Fruit fly (Drosophila melanogaster) whole organism, embryonic: ENCODE data around the gene CG11726.

Source experiments
- Atf-2 ChIP-seq: fragments of 200-800 bp; sonication (Bioruptor generic); optimal IDR thresholded peaks from 2 replicates; lab custom pipeline; 2016; ENCODE audit warnings: missing biosample characterization, missing genetic modification characterization
- CG1024 ChIP-seq: fragments of 200-800 bp; sonication (Bioruptor generic); IDR thresholded peaks from 2 replicates; pipeline ENCODE4 v1.3.6; 2022; ENCODE audit warnings: missing biosample characterization, missing genetic modification characterization
- CG10979 ChIP-seq: fragments of 200-800 bp; sonication (Bioruptor generic); optimal IDR thresholded peaks from 2 replicates; lab custom pipeline; 2018; ENCODE audit warnings: missing biosample characterization, mild to moderate bottlenecking, missing genetic modification characterization, moderate library complexity
- CG12942 ChIP-seq: fragments of 200-800 bp; sonication (Bioruptor generic); optimal IDR thresholded peaks from 3 replicates; lab custom pipeline; 2016; ENCODE audit warnings: missing biosample characterization, missing genetic modification characterization
- CG13296 ChIP-seq: fragments of 200-800 bp; sonication (Bioruptor generic); optimal IDR thresholded peaks from 3 replicates; lab custom pipeline; 2018; ENCODE audit warnings: missing biosample characterization, mild to moderate bottlenecking, missing genetic modification characterization
- CG17612 ChIP-seq: fragments of 200-800 bp; sonication (Bioruptor generic); IDR thresholded peaks from 2 replicates; pipeline ENCODE4 v1.3.6; 2022; ENCODE audit warnings: missing biosample characterization, missing genetic modification characterization
- CG17802 ChIP-seq: fragments of 200-800 bp; sonication (Bioruptor generic); optimal IDR thresholded peaks from 2 replicates; lab custom pipeline; 2018; ENCODE audit warnings: missing biosample characterization, mild to moderate bottlenecking, missing genetic modification characterization, moderate library complexity
- CG2120 ChIP-seq: fragments of 200-800 bp; sonication (Bioruptor generic); optimal IDR thresholded peaks from 3 replicates; lab custom pipeline; 2016; ENCODE audit warnings: missing biosample characterization, missing genetic modification characterization
- CG32532 ChIP-seq: fragments of 200-800 bp; sonication (Bioruptor generic); IDR thresholded peaks from 2 replicates; pipeline ENCODE4 v1.3.6; 2022; ENCODE audit warnings: missing biosample characterization, missing genetic modification characterization
- CG4328 ChIP-seq: fragments of 200-800 bp; sonication (Bioruptor generic); optimal IDR thresholded peaks from 3 replicates; lab custom pipeline; 2017; ENCODE audit warnings: missing biosample characterization, missing genetic modification reagents, missing genetic modification characterization
- CG7271 ChIP-seq: fragments of 200-800 bp; sonication (Bioruptor generic); optimal IDR thresholded peaks from 2 replicates; lab custom pipeline; 2018; ENCODE audit warnings: missing biosample characterization, mild to moderate bottlenecking, missing genetic modification characterization, moderate library complexity
- CHES-1-like ChIP-seq: fragments of 200-800 bp; sonication (Bioruptor generic); optimal IDR thresholded peaks from 2 replicates; lab custom pipeline; 2016; ENCODE audit warnings: missing biosample characterization, missing genetic modification characterization
- CrebB ChIP-seq: fragments of 200-800 bp; sonication (Bioruptor generic); optimal IDR thresholded peaks from 3 replicates; lab custom pipeline; 2018; ENCODE audit warnings: missing biosample characterization, mild to moderate bottlenecking, missing genetic modification characterization
- Dip2 ChIP-seq: fragments of 200-800 bp; sonication (Bioruptor generic); IDR thresholded peaks from 2 replicates; pipeline ENCODE4 v1.3.6; 2022; ENCODE audit warnings: missing biosample characterization, missing genetic modification characterization
- Doc3 ChIP-seq: fragments of 200-800 bp; sonication (Bioruptor generic); IDR thresholded peaks from 3 replicates; pipeline ENCODE4 v1.3.6; 2022; ENCODE audit warnings: missing biosample characterization, missing genetic modification characterization; ENCODE audit not compliant: partially characterized antibody
- Dp ChIP-seq: fragments of 200-800 bp; sonication (Bioruptor generic); optimal IDR thresholded peaks from 2 replicates; lab custom pipeline; 2018; ENCODE audit warnings: missing biosample characterization, mild to moderate bottlenecking, missing genetic modification characterization, moderate library complexity
- Ets65A ChIP-seq: fragments of 200-800 bp; sonication (Bioruptor generic); peaks from one replicate; lab custom pipeline; 2016; ENCODE audit warnings: missing biosample characterization, missing genetic modification characterization
- Fer1 ChIP-seq: fragments of 200-800 bp; sonication (Bioruptor generic); optimal IDR thresholded peaks from 2 replicates; lab custom pipeline; 2017; ENCODE audit warnings: missing biosample characterization, mild to moderate bottlenecking, missing genetic modification characterization
- Fer2 ChIP-seq: fragments of 200-800 bp; sonication (Bioruptor generic); optimal IDR thresholded peaks from 2 replicates; lab custom pipeline; 2018; ENCODE audit warnings: missing biosample characterization, mild to moderate bottlenecking, missing genetic modification characterization, moderate library complexity
- Hand ChIP-seq: fragments of 200-800 bp; sonication (Bioruptor generic); optimal IDR thresholded peaks from 2 replicates; lab custom pipeline; 2017; ENCODE audit warnings: mild to moderate bottlenecking, missing biosample characterization, missing genetic modification reagents, missing genetic modification characterization
- Hmx ChIP-seq: fragments of 200-800 bp; sonication (Bioruptor generic); optimal IDR thresholded peaks from 2 replicates; lab custom pipeline; 2016; ENCODE audit warnings: missing biosample characterization, missing genetic modification characterization
- Hsf ChIP-seq: fragments of 200-800 bp; sonication (Bioruptor generic); optimal IDR thresholded peaks from 3 replicates; lab custom pipeline; 2016; ENCODE audit warnings: missing biosample characterization, missing genetic modification characterization
- Meics ChIP-seq: fragments of 200-800 bp; sonication (Bioruptor generic); optimal IDR thresholded peaks from 2 replicates; lab custom pipeline; 2017; ENCODE audit warnings: missing biosample characterization, mild to moderate bottlenecking, missing genetic modification characterization
- Myb ChIP-seq: fragments of 200-800 bp; sonication (Bioruptor generic); optimal IDR thresholded peaks from 2 replicates; lab custom pipeline; 2016; ENCODE audit warnings: missing biosample characterization, missing genetic modification characterization
- Optix ChIP-seq: fragments of 200-800 bp; sonication (Bioruptor generic); IDR thresholded peaks from 3 replicates; pipeline ENCODE4 v1.3.6; 2022; ENCODE audit warnings: missing biosample characterization, missing genetic modification characterization
- Sry-β ChIP-seq: fragments of 200-800 bp; sonication (Bioruptor generic); optimal IDR thresholded peaks from 2 replicates; lab custom pipeline; 2018; ENCODE audit warnings: missing biosample characterization, mild to moderate bottlenecking, missing genetic modification characterization, moderate library complexity
- Taf1 ChIP-seq: fragments of 200-800 bp; sonication (Bioruptor generic); IDR thresholded peaks from 2 replicates; pipeline ENCODE4 v1.3.6; 2022; ENCODE audit warnings: missing biosample characterization, missing genetic modification characterization
- Trl ChIP-seq, 3 experiments: fragments of >200 bp in 2 of 3; fragments of 200-800 bp in 1 of 3; sonication (Bioruptor generic) in 1 of 3; optimal IDR thresholded peaks; 2 replicates in 1 of 3; 3 replicates in 2 of 3; lab custom pipeline; 2016 to 2017; ENCODE audit warnings: missing biosample characterization in 1 of 3, missing genetic modification characterization in 1 of 3
- Usf ChIP-seq: fragments of 200-800 bp; sonication (Bioruptor generic); optimal IDR thresholded peaks from 2 replicates; lab custom pipeline; 2017; ENCODE audit warnings: missing genotype, missing biosample characterization, missing genetic modification characterization
- YL-1 ChIP-seq: fragments of 200-800 bp; sonication (Bioruptor generic); optimal IDR thresholded peaks from 3 replicates; lab custom pipeline; 2017; ENCODE audit warnings: missing biosample characterization, mild to moderate bottlenecking, missing genetic modification characterization
- abd-A ChIP-seq: fragments of 200-800 bp; sonication (Bioruptor generic); optimal IDR thresholded peaks from 3 replicates; lab custom pipeline; 2019; ENCODE audit warnings: missing biosample characterization, mild to moderate bottlenecking, missing genetic modification characterization, moderate library complexity
- ato ChIP-seq: fragments of 200-800 bp; sonication (Bioruptor generic); IDR thresholded peaks from 2 replicates; pipeline ENCODE4 v1.3.6; 2022; ENCODE audit warnings: missing biosample characterization, missing genetic modification characterization; ENCODE audit not compliant: partially characterized antibody
- bbx ChIP-seq: fragments of 200-800 bp; sonication (Bioruptor generic); IDR thresholded peaks from 2 replicates; pipeline ENCODE4 v1.3.6; 2022; ENCODE audit warnings: missing biosample characterization, missing genetic modification characterization; ENCODE audit not compliant: partially characterized antibody
- cad ChIP-seq: fragments of >200 bp; optimal IDR thresholded peaks from 2 replicates; lab custom pipeline; 2017; ENCODE audit warnings: missing biosample characterization, missing genetic modification characterization
- dm ChIP-seq: fragments of 200-800 bp; sonication (Bioruptor generic); optimal IDR thresholded peaks from 3 replicates; lab custom pipeline; 2016; ENCODE audit warnings: missing biosample characterization, missing genetic modification characterization
- gcm2 ChIP-seq: fragments of 200-800 bp; sonication (Bioruptor generic); optimal IDR thresholded peaks from 2 replicates; lab custom pipeline; 2016; ENCODE audit warnings: missing biosample characterization, missing genetic modification characterization
- kni ChIP-seq: fragments of 200-800 bp; sonication (Bioruptor generic); optimal IDR thresholded peaks from 3 replicates; lab custom pipeline; 2017; ENCODE audit warnings: mild to moderate bottlenecking, missing biosample characterization, missing genetic modification reagents, missing genetic modification characterization
- lola ChIP-seq, 3 experiments: fragments of >200 bp in 2 of 3; fragments of 200-800 bp in 1 of 3; sonication (Bioruptor generic) in 1 of 3; optimal IDR thresholded peaks; 2 replicates each; lab custom pipeline; 2017 to 2019; ENCODE audit warnings: missing biosample characterization in 3 of 3, missing genetic modification characterization in 3 of 3, mild to moderate bottlenecking in 1 of 3, moderate library complexity in 1 of 3
- lov ChIP-seq, 2 experiments: fragments of 200-800 bp in 1 of 2; fragments of >200 bp in 1 of 2; sonication (Bioruptor generic) in 1 of 2; IDR thresholded peaks in 1 of 2; optimal IDR thresholded peaks in 1 of 2; 2 replicates in 1 of 2; 3 replicates in 1 of 2; pipeline versions ENCODE4 v1.3.6 to Lab custom; 2017 to 2022; ENCODE audit warnings: missing biosample characterization in 1 of 2, missing genetic modification characterization in 1 of 2
- nom ChIP-seq: fragments of 200-800 bp; sonication (Bioruptor generic); optimal IDR thresholded peaks from 2 replicates; lab custom pipeline; 2017; ENCODE audit warnings: missing biosample characterization, missing genetic modification characterization, mild to moderate bottlenecking, moderate library complexity, missing genetic modification reagents
- peb ChIP-seq: fragments of 200-800 bp; sonication (Bioruptor generic); IDR thresholded peaks from 2 replicates; pipeline ENCODE4 v1.3.6; 2022; ENCODE audit warnings: missing biosample characterization, missing genetic modification characterization
- prd ChIP-seq, 3 experiments: fragments of >200 bp in 2 of 3; fragments of 200-800 bp in 1 of 3; sonication (Bioruptor generic) in 1 of 3; optimal IDR thresholded peaks in 2 of 3; IDR thresholded peaks in 1 of 3; 2 replicates in 2 of 3; 3 replicates in 1 of 3; pipeline versions ENCODE4 v1.3.6 to Lab custom; 2017 to 2022; ENCODE audit warnings: missing biosample characterization in 1 of 3, missing genetic modification characterization in 1 of 3
- shn ChIP-seq: fragments of 200-800 bp; sonication (Bioruptor generic); optimal IDR thresholded peaks from 3 replicates; lab custom pipeline; 2016; ENCODE audit warnings: missing biosample characterization, missing genetic modification characterization
- slbo ChIP-seq: fragments of 200-800 bp; sonication (Bioruptor generic); IDR thresholded peaks from 2 replicates; pipeline ENCODE4 v1.3.6; 2022; ENCODE audit warnings: missing biosample characterization, missing genetic modification characterization
- tna ChIP-seq: fragments of 200-800 bp; sonication (Bioruptor generic); IDR thresholded peaks from 2 replicates; pipeline ENCODE4 v1.3.6; 2022; ENCODE audit warnings: missing biosample characterization, missing genetic modification characterization; ENCODE audit not compliant: partially characterized antibody
- unc-4 ChIP-seq: fragments of 200-800 bp; sonication (Bioruptor generic); IDR thresholded peaks from 2 replicates; pipeline ENCODE4 v1.3.6; 2022; ENCODE audit warnings: missing biosample characterization, missing genetic modification characterization; ENCODE audit not compliant: partially characterized antibody
- unpg ChIP-seq: fragments of 200-800 bp; sonication (Bioruptor generic); optimal IDR thresholded peaks from 3 replicates; lab custom pipeline; 2018; ENCODE audit warnings: missing biosample characterization, mild to moderate bottlenecking, missing genetic modification characterization, moderate library complexity
- wor ChIP-seq: fragments of 200-800 bp; sonication (Bioruptor generic); IDR thresholded peaks from 2 replicates; pipeline ENCODE4 v1.3.6; 2022; ENCODE audit warnings: missing biosample characterization, missing genetic modification characterization
- zfh1 ChIP-seq: fragments of 200-800 bp; sonication (Bioruptor generic); IDR thresholded peaks from 3 replicates; pipeline ENCODE4 v1.3.6; 2022; ENCODE audit warnings: missing biosample characterization, missing genetic modification characterization

Gene CG11726

dm6 chr3L:11403542-11403941 lies 9.1 kb downstream of the CG11726 start (continued):
- TF ChIP-seq shn (GFP tag; lab: Kevin White, UChicago): no peak
- TF ChIP-seq lov (optimal IDR thresholded peaks at IDR 0.05; lab: Kevin White, UChicago): no peak
- TF ChIP-seq lov (GFP tag; IDR thresholded peaks at IDR 0.05; lab: Robert Waterston, UW): peak; percentile 56; the same call in 1 of the 3 replicates
- no peak for TF ChIP-seq nom (GFP tag; lab: Kevin White, UChicago)
- no peak for TF ChIP-seq CG17612 (GFP tag; lab: Robert Waterston, UW)
- TF ChIP-seq Dp: no peak
- TF ChIP-seq Fer2: no peak
- TF ChIP-seq Doc3 (GFP tag; lab: Robert Waterston, UW): no peak
- no peak for TF ChIP-seq CG1024 (GFP tag; lab: Robert Waterston, UW)
- no peak for TF ChIP-seq CrebB (tag; lab: Kevin White, UChicago)
- peak; percentile 56 for TF ChIP-seq Fer1
- no peak; the same call in 2 of the 3 replicates for TF ChIP-seq zfh1 (GFP tag; lab: Robert Waterston, UW)
- no peak for TF ChIP-seq Dip2 (GFP tag; lab: Robert Waterston, UW)
- TF ChIP-seq unpg (GFP tag; lab: Kevin White, UChicago): peak; percentile 43
- TF ChIP-seq Sry-β: no peak
- peak; percentile 7 for TF ChIP-seq Atf-2 (GFP tag; lab: Kevin White, UChicago)
- TF ChIP-seq CG17802: no peak
- peak; percentile 25 for TF ChIP-seq CG12942 (GFP tag; lab: Kevin White, UChicago)
- peak; percentile 35 for TF ChIP-seq kni (GFP tag; lab: Kevin White, UChicago)
- no peak for TF ChIP-seq CG7271 (tag; lab: Kevin White, UChicago)
- no peak for TF ChIP-seq cad (GFP tag; lab: Kevin White, UChicago)
- peak; percentile 49; the same call in 1 of the 3 replicates for TF ChIP-seq Optix (GFP tag; lab: Robert Waterston, UW)
- TF ChIP-seq Myb (GFP tag; lab: Kevin White, UChicago): peak; percentile 42
- peak; percentile 48; the same call in 1 of the 2 replicates for TF ChIP-seq wor (GFP tag; lab: Robert Waterston, UW)
- TF ChIP-seq CG10979 (tag; lab: Kevin White, UChicago): peak; percentile 60
- peak in 1 of 3 experiments; percentile 33 for TF ChIP-seq lola (GFP tag; optimal IDR thresholded peaks at IDR 0.05; lab: Kevin White, UChicago)
- peak; percentile 24; the same call in 1 of the 2 replicates for TF ChIP-seq peb (GFP tag; lab: Robert Waterston, UW)
- TF ChIP-seq Meics (GFP tag; lab: Kevin White, UChicago): peak; percentile 49
- no peak for TF ChIP-seq CG4328 (GFP tag; lab: Kevin White, UChicago)
- TF ChIP-seq CHES-1-like (GFP tag; lab: Kevin White, UChicago): peak; percentile 26
- peak; percentile 69 for TF ChIP-seq slbo (GFP tag; lab: Robert Waterston, UW)
- peak; percentile 93 for TF ChIP-seq Ets65A (GFP tag; lab: Kevin White, UChicago)
- TF ChIP-seq Hsf: peak; percentile 57
- TF ChIP-seq bbx (GFP tag; lab: Robert Waterston, UW): no peak
- peak; percentile 7 for TF ChIP-seq dm (GFP tag; lab: Kevin White, UChicago)
- no peak for TF ChIP-seq tna (GFP tag; lab: Robert Waterston, UW)
- TF ChIP-seq Trl (optimal IDR thresholded peaks at IDR 0.05; lab: Kevin White, UChicago): no peak
- peak; percentile 58 for TF ChIP-seq Trl (GFP tag; optimal IDR thresholded peaks at IDR 0.05; lab: Kevin White, UChicago)
- TF ChIP-seq gcm2 (GFP tag; lab: Kevin White, UChicago): peak; percentile 30
- no peak for TF ChIP-seq CG13296 (GFP tag; lab: Kevin White, UChicago)
- TF ChIP-seq prd (optimal IDR thresholded peaks at IDR 0.05; lab: Kevin White, UChicago): no peak
- TF ChIP-seq prd (GFP tag; IDR thresholded peaks at IDR 0.05; lab: Robert Waterston, UW): peak; percentile 92
- no peak for TF ChIP-seq Hmx (GFP tag; lab: Kevin White, UChicago)
- TF ChIP-seq ato (GFP tag; lab: Robert Waterston, UW): no peak
- TF ChIP-seq abd-A (tag; lab: Kevin White, UChicago): no peak
- no peak; the same call in 1 of the 2 replicates for TF ChIP-seq Taf1 (GFP tag; lab: Robert Waterston, UW)
- TF ChIP-seq Usf (GFP tag; lab: Kevin White, UChicago): no peak
- TF ChIP-seq unc-4 (GFP tag; lab: Robert Waterston, UW): no peak
- TF ChIP-seq YL-1 (GFP tag; lab: Kevin White, UChicago): no peak
- peak; percentile 59 for TF ChIP-seq CG2120
- no peak for TF ChIP-seq Hand (GFP tag; lab: Kevin White, UChicago)
- peak; percentile 53; the same call in 1 of the 2 replicates for TF ChIP-seq CG32532 (GFP tag; lab: Robert Waterston, UW)
